Fruit fly (Drosophila melanogaster): ENCODE results near the gene Nubp1.

Nubp1 gene

dm6 chr2L:16711891-16712290 is 20.5 kb upstream of the Nubp1 start:
- no peak for TF ChIP-seq CTCF (optimal IDR thresholded peaks at IDR 0.05)
- no peak for TF ChIP-seq CG8478 (optimal IDR thresholded peaks at IDR 0.05)

- TF ChIP-seq CTCF (optimal IDR thresholded peaks at IDR 0.05) (no peak), CG8478 (optimal IDR thresholded peaks at IDR 0.05) (no peak)
Observed at dm6 chr2L:16713929-16714328, 18.4 kb upstream of the Nubp1 start.

- TF ChIP-seq CTCF (optimal IDR thresholded peaks at IDR 0.05) (no peak), CG8478 (optimal IDR thresholded peaks at IDR 0.05) (no peak)
Observed at dm6 chr2L:16715133-16715833, 17.1 kb upstream of the Nubp1 start.

- TF ChIP-seq CG8478 (optimal IDR thresholded peaks at IDR 0.05) (no peak), CTCF (optimal IDR thresholded peaks at IDR 0.05) (no peak)
Observed at dm6 chr2L:16715841-16716701, 16.3 kb upstream of the Nubp1 start, which contains the start of the genes Cyt-c-d and CG31808. Gene Cyt-c-d, plus strand, starts transcription at chr2L:16715891. Gene CG31808, minus strand, starts transcription at chr2L:16716195.

- TF ChIP-seq CG8478 (optimal IDR thresholded peaks at IDR 0.05) (no peak), CTCF (optimal IDR thresholded peaks at IDR 0.05) (no peak)
Observed at dm6 chr2L:16716771-16717170, 15.6 kb upstream of the Nubp1 start.

dm6 chr2L:16718446-16719173 is 13.7 kb upstream of the Nubp1 start:
- TF ChIP-seq CTCF (optimal IDR thresholded peaks at IDR 0.05) (no peak), CG8478 (optimal IDR thresholded peaks at IDR 0.05) (no peak)

dm6 chr2L:16719643-16720515 is 12.5 kb upstream of the Nubp1 start, which contains the start of gene Cyt-c-p:
Gene Cyt-c-p, plus strand, starts transcription at chr2L:16719932.
- TF ChIP-seq CG8478 (optimal IDR thresholded peaks at IDR 0.05) (no peak), CTCF (optimal IDR thresholded peaks at IDR 0.05) (no peak)

- no peak for TF ChIP-seq CG8478 (optimal IDR thresholded peaks at IDR 0.05)
- no peak for TF ChIP-seq CTCF (optimal IDR thresholded peaks at IDR 0.05)
Observed at dm6 chr2L:16720707-16721700, 11.3 kb upstream of the Nubp1 start.

- TF ChIP-seq CTCF (optimal IDR thresholded peaks at IDR 0.05): no peak
- TF ChIP-seq CG8478 (optimal IDR thresholded peaks at IDR 0.05): no peak
Observed at dm6 chr2L:16722596-16722995, 9.8 kb upstream of the Nubp1 start.

- TF ChIP-seq CG8478 (optimal IDR thresholded peaks at IDR 0.05) (no peak), CTCF (optimal IDR thresholded peaks at IDR 0.05) (no peak)
Observed at dm6 chr2L:16727578-16728023, 4.7 kb upstream of the Nubp1 start, which contains the start of gene VhaSFD. Gene VhaSFD, minus strand, starts transcription at chr2L:16727826.

dm6 chr2L:16729556-16729955 is 2.8 kb upstream of the Nubp1 start, which contains the start of gene Tsen2:
Gene Tsen2, plus strand, starts transcription at chr2L:16729777.
- TF ChIP-seq CTCF (optimal IDR thresholded peaks at IDR 0.05): no peak
- no peak for TF ChIP-seq CG8478 (optimal IDR thresholded peaks at IDR 0.05)

dm6 chr2L:16730939-16731338 is 1.4 kb upstream of the Nubp1 start, which contains the start of gene CG17996:
Gene CG17996, minus strand, starts transcription at chr2L:16731039.
- TF ChIP-seq CTCF (optimal IDR thresholded peaks at IDR 0.05): no peak
- no peak for TF ChIP-seq CG8478 (optimal IDR thresholded peaks at IDR 0.05)

- TF ChIP-seq CG8478 (optimal IDR thresholded peaks at IDR 0.05) (no peak), CTCF (optimal IDR thresholded peaks at IDR 0.05) (no peak)
Observed at dm6 chr2L:16731799-16732198, 551 bp upstream of the Nubp1 start, which contains the start of gene Prosbeta4. Gene Prosbeta4, minus strand, starts transcription at chr2L:16732133.
